Fruit fly (Drosophila melanogaster) S2 (cell line): ENCODE data around the gene NLaz.

Experiments
- CG8478 ChIP-seq: fragments of >200 bp; optimal IDR thresholded peaks from 2 replicates; lab custom pipeline; 2018
- CTCF ChIP-seq, 2 experiments: fragments of >200 bp; optimal IDR thresholded peaks; 2 replicates each; lab custom pipeline; 2018

DNA sequence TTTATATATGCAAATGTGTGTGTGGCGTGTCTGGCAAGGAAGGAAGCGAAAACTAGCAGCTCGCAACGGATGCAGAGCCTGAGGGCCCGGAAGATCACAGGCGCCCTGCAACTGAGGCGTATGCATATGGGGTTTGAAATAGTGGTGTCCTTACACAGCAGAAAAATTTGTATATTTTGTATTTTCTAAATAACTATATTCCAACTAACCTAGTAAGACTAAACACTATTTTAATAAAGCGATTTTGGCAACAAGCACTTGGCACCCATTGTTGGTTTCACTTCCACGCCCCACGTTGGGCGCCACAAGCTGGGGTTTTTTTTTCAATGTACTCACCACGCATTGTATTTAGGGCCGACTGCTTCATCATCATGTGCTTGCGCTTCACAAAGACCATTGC is 24.9 kb upstream of the NLaz start:
- TF ChIP-seq CG8478 (lab: Kevin White, UChicago) = no peak
- TF ChIP-seq CTCF (optimal IDR thresholded peaks at IDR 0.05; lab: Kevin White, UChicago) = no peak
